Fruit fly (Drosophila melanogaster) whole organism, pupa: ENCODE measurements around the gene Calx.

Experiments
- CG10348 ChIP-seq: fragments of 200-800 bp; sonication (Bioruptor generic); IDR thresholded peaks from 2 replicates; pipeline ENCODE4 v1.3.6; 2022; ENCODE audit warnings: missing biosample characterization, missing genetic modification characterization
- CG12605 ChIP-seq: fragments of 200-800 bp; sonication (Bioruptor generic); IDR thresholded peaks from 2 replicates; pipeline ENCODE4 v1.3.6; 2022; ENCODE audit warnings: missing biosample characterization, missing genetic modification characterization
- CG13204 ChIP-seq: fragments of 200-800 bp; sonication (Bioruptor generic); optimal IDR thresholded peaks from 2 replicates; lab custom pipeline; 2018; ENCODE audit warnings: missing biosample characterization, mild to moderate bottlenecking, missing genetic modification characterization, moderate library complexity
- CG14655 ChIP-seq: fragments of 200-800 bp; sonication (Bioruptor generic); optimal IDR thresholded peaks from 3 replicates; lab custom pipeline; 2017; ENCODE audit warnings: mild to moderate bottlenecking, missing biosample characterization, missing genetic modification reagents, missing genetic modification characterization
- CG15710 ChIP-seq: fragments of 200-800 bp; sonication (Bioruptor generic); optimal IDR thresholded peaks from 2 replicates; lab custom pipeline; 2018; ENCODE audit warnings: missing biosample characterization, mild to moderate bottlenecking, missing genetic modification characterization, moderate library complexity
- CG17806 ChIP-seq: fragments of 200-800 bp; sonication (Bioruptor generic); optimal IDR thresholded peaks from 2 replicates; lab custom pipeline; 2018; ENCODE audit warnings: missing biosample characterization, mild to moderate bottlenecking, missing genetic modification characterization, moderate library complexity
- CG32121 ChIP-seq: fragments of 200-800 bp; sonication (Bioruptor generic); IDR thresholded peaks from 2 replicates; pipeline ENCODE4 v1.3.6; 2022; ENCODE audit warnings: missing biosample characterization, missing genetic modification characterization
- CG34367 ChIP-seq: fragments of 200-800 bp; sonication (Bioruptor generic); optimal IDR thresholded peaks from 2 replicates; lab custom pipeline; 2018; ENCODE audit warnings: missing biosample characterization, mild to moderate bottlenecking, missing genetic modification characterization
- CG4496 ChIP-seq: fragments of 200-800 bp; sonication (Bioruptor generic); IDR thresholded peaks from 3 replicates; pipeline ENCODE4 v1.3.6; 2022; ENCODE audit warnings: missing biosample characterization, missing genetic modification characterization
- CG8159 ChIP-seq: fragments of 200-800 bp; sonication (Bioruptor generic); optimal IDR thresholded peaks from 3 replicates; lab custom pipeline; 2018; ENCODE audit warnings: missing biosample characterization, mild to moderate bottlenecking, missing genetic modification characterization, moderate library complexity
- CG8301 ChIP-seq: fragments of 200-800 bp; sonication (Bioruptor generic); optimal IDR thresholded peaks from 2 replicates; lab custom pipeline; 2018; ENCODE audit warnings: missing biosample characterization, mild to moderate bottlenecking, missing genetic modification characterization
- CG9948 ChIP-seq: fragments of 200-800 bp; sonication (Bioruptor generic); optimal IDR thresholded peaks from 2 replicates; lab custom pipeline; 2018; ENCODE audit warnings: missing biosample characterization, mild to moderate bottlenecking, missing genetic modification characterization, moderate library complexity
- D1 ChIP-seq: fragments of 200-800 bp; sonication (Bioruptor generic); optimal IDR thresholded peaks from 2 replicates; lab custom pipeline; 2018; ENCODE audit warnings: missing biosample characterization, mild to moderate bottlenecking, missing genetic modification characterization, moderate library complexity
- EcR ChIP-seq: fragments of 200-800 bp; sonication (Bioruptor generic); optimal IDR thresholded peaks from 3 replicates; lab custom pipeline; 2019; ENCODE audit warnings: missing biosample characterization, missing genetic modification characterization, mild to moderate bottlenecking, moderate library complexity, missing genetic modification reagents
- Ets98B ChIP-seq: fragments of 200-800 bp; sonication (Bioruptor generic); IDR thresholded peaks from 2 replicates; pipeline ENCODE4 v1.3.6; 2022; ENCODE audit warnings: missing biosample characterization, missing genetic modification characterization
- Pif1A ChIP-seq: fragments of 200-800 bp; sonication (Bioruptor generic); optimal IDR thresholded peaks from 3 replicates; lab custom pipeline; 2016; ENCODE audit warnings: missing biosample characterization, missing genetic modification characterization
- Pif1B ChIP-seq: fragments of 200-800 bp; sonication (Bioruptor generic); optimal IDR thresholded peaks from 3 replicates; lab custom pipeline; 2016; ENCODE audit warnings: missing biosample characterization, missing genetic modification characterization
- Snoo ChIP-seq: fragments of 200-800 bp; sonication (Bioruptor generic); optimal IDR thresholded peaks from 3 replicates; lab custom pipeline; 2017; ENCODE audit warnings: missing biosample characterization, mild to moderate bottlenecking, missing genetic modification characterization, inconsistent platforms
- fd96Ca ChIP-seq: fragments of 200-800 bp; sonication (Bioruptor generic); IDR thresholded peaks from 3 replicates; pipeline ENCODE4 v1.3.6; 2022; ENCODE audit warnings: missing biosample characterization, missing genetic modification characterization
- gl ChIP-seq: fragments of 200-800 bp; sonication (Bioruptor generic); optimal IDR thresholded peaks from 2 replicates; lab custom pipeline; 2018; ENCODE audit warnings: missing biosample characterization, mild to moderate bottlenecking, missing genetic modification characterization
- rn ChIP-seq: fragments of 200-800 bp; sonication (Bioruptor generic); IDR thresholded peaks from 2 replicates; pipeline ENCODE4 v1.3.6; 2022; ENCODE audit warnings: missing biosample characterization, missing genetic modification characterization

Gene Calx

dm6 chr3R:21025508-21025907, 47.5 kb downstream of the Calx start:
- TF ChIP-seq gl (tag; lab: Kevin White, UChicago): no peak
- no peak for TF ChIP-seq D1 (tag; lab: Kevin White, UChicago)
- no peak for TF ChIP-seq CG12605 (GFP tag; lab: Robert Waterston, UW)
- no peak for TF ChIP-seq CG32121
- no peak for TF ChIP-seq CG15710 (tag; lab: Kevin White, UChicago)
- no peak for TF ChIP-seq CG34367 (tag; lab: Kevin White, UChicago)
- no peak for TF ChIP-seq CG9948 (tag; lab: Kevin White, UChicago)
- no peak for TF ChIP-seq Pif1A (GFP tag; lab: Kevin White, UChicago)
- TF ChIP-seq EcR (GFP tag; lab: Kevin White, UChicago): no peak
- no peak for TF ChIP-seq CG17806 (tag; lab: Kevin White, UChicago)
- no peak for TF ChIP-seq CG13204 (GFP tag; lab: Kevin White, UChicago)
- TF ChIP-seq Snoo (tag; lab: Kevin White, UChicago): no peak

dm6 chr3R:21042399-21042798, 64.4 kb downstream of the Calx start, which contains the start of gene Dhc93AB:
TSS of gene Dhc93AB (minus strand) at chr3R:21042499.
- TF ChIP-seq Pif1B (GFP tag; lab: Kevin White, UChicago): no peak
- no peak for TF ChIP-seq rn (GFP tag; lab: Robert Waterston, UW)
- TF ChIP-seq CG8301 (tag; lab: Kevin White, UChicago): no peak
- TF ChIP-seq CG14655: no peak
- no peak for TF ChIP-seq gl (tag; lab: Kevin White, UChicago)
- TF ChIP-seq EcR (GFP tag; lab: Kevin White, UChicago): no peak
- TF ChIP-seq CG10348 (GFP tag; lab: Robert Waterston, UW): no peak
- no peak for TF ChIP-seq CG8159 (tag; lab: Kevin White, UChicago)
- TF ChIP-seq Ets98B (GFP tag; lab: Robert Waterston, UW): no peak
- no peak for TF ChIP-seq Pif1A (GFP tag; lab: Kevin White, UChicago)
- TF ChIP-seq CG4496 (GFP tag; lab: Robert Waterston, UW): no peak
- no peak for TF ChIP-seq CG12605 (GFP tag; lab: Robert Waterston, UW)
- no peak for TF ChIP-seq CG13204 (GFP tag; lab: Kevin White, UChicago)
- TF ChIP-seq D1 (tag; lab: Kevin White, UChicago): no peak
- no peak for TF ChIP-seq CG9948 (tag; lab: Kevin White, UChicago)
- TF ChIP-seq CG34367 (tag; lab: Kevin White, UChicago): no peak
- TF ChIP-seq CG17806 (tag; lab: Kevin White, UChicago): no peak
- no peak for TF ChIP-seq Snoo (tag; lab: Kevin White, UChicago)
- TF ChIP-seq CG32121: no peak

dm6 chr3R:21043549-21044118, 65.7 kb downstream of the Calx start, which contains the start of gene CG12278:
TSS of gene CG12278 (plus strand) at chr3R:21044068.
- TF ChIP-seq CG12605 (GFP tag; lab: Robert Waterston, UW) (peak; percentile 100), gl (tag; lab: Kevin White, UChicago) (no peak), Snoo (tag; lab: Kevin White, UChicago) (no peak)

dm6 chr3R:21045742-21046141, 67.8 kb downstream of the Calx start, which contains the start of gene CG31189:
TSS of gene CG31189 (minus strand) at chr3R:21045842.
- TF ChIP-seq CG32121: no peak
- TF ChIP-seq Snoo (tag; lab: Kevin White, UChicago): no peak
- no peak for TF ChIP-seq EcR (GFP tag; lab: Kevin White, UChicago)
- TF ChIP-seq D1 (tag; lab: Kevin White, UChicago): no peak
- no peak for TF ChIP-seq CG9948 (tag; lab: Kevin White, UChicago)
- no peak for TF ChIP-seq Ets98B (GFP tag; lab: Robert Waterston, UW)
- TF ChIP-seq CG14655: no peak
- TF ChIP-seq, all 21 proteins: peak for 0

- TF ChIP-seq gl (tag; lab: Kevin White, UChicago): no peak
- no peak for TF ChIP-seq CG4496 (GFP tag; lab: Robert Waterston, UW)
- TF ChIP-seq CG17806 (tag; lab: Kevin White, UChicago): no peak
- TF ChIP-seq CG15710 (tag; lab: Kevin White, UChicago): no peak
- no peak for TF ChIP-seq Ets98B (GFP tag; lab: Robert Waterston, UW)
- no peak for TF ChIP-seq Pif1A (GFP tag; lab: Kevin White, UChicago)
- no peak for TF ChIP-seq CG8159 (tag; lab: Kevin White, UChicago)
- no peak for TF ChIP-seq CG8301 (tag; lab: Kevin White, UChicago)
- TF ChIP-seq CG34367 (tag; lab: Kevin White, UChicago): no peak
- no peak for TF ChIP-seq CG10348 (GFP tag; lab: Robert Waterston, UW)
- TF ChIP-seq Snoo (tag; lab: Kevin White, UChicago): no peak
- TF ChIP-seq CG32121: no peak
- TF ChIP-seq CG12605 (GFP tag; lab: Robert Waterston, UW): no peak
- TF ChIP-seq D1 (tag; lab: Kevin White, UChicago): no peak
- no peak for TF ChIP-seq CG9948 (tag; lab: Kevin White, UChicago)
- TF ChIP-seq fd96Ca (GFP tag; lab: Robert Waterston, UW): no peak
- TF ChIP-seq, all 21 proteins: peak for 0
Measured at dm6 chr3R:21046927-21047326, 68.9 kb downstream of the Calx start, which contains the start of gene CG31207. TSS of gene CG31207 (minus strand) at chr3R:21047027.

- TF ChIP-seq CG14655 (no peak), fd96Ca (GFP tag; lab: Robert Waterston, UW) (no peak), D1 (tag; lab: Kevin White, UChicago) (no peak), CG17806 (tag; lab: Kevin White, UChicago) (no peak), CG10348 (GFP tag; lab: Robert Waterston, UW) (no peak), Pif1B (GFP tag; lab: Kevin White, UChicago) (no peak), CG13204 (GFP tag; lab: Kevin White, UChicago) (no peak), CG12605 (GFP tag; lab: Robert Waterston, UW) (no peak), CG4496 (GFP tag; lab: Robert Waterston, UW) (no peak), CG32121 (no peak), CG15710 (tag; lab: Kevin White, UChicago) (no peak), CG9948 (tag; lab: Kevin White, UChicago) (no peak), Ets98B (GFP tag; lab: Robert Waterston, UW) (no peak), EcR (GFP tag; lab: Kevin White, UChicago) (no peak)
Measured at dm6 chr3R:21048729-21049128, 70.7 kb downstream of the Calx start, which contains the start of gene CG7079. TSS of gene CG7079 (minus strand) at chr3R:21048829.
